Worm (Caenorhabditis elegans) whole organism, L3 larva: ENCODE results near the gene C18H9.6.
A peak's percentile ranks its signal among the peaks of the same experiment; 100 is the strongest.

ENCODE experiments used
- aly-2 ChIP-seq: fragments of 150-350 bp; optimal IDR thresholded peaks from 2 replicates; lab custom pipeline; 2014; ENCODE audit warnings: missing biosample characterization, missing genetic modification characterization
- ceh-9 ChIP-seq: sonication (generic microtip); optimal IDR thresholded peaks from 2 replicates; lab custom pipeline; 2018; ENCODE audit warnings: missing biosample characterization, missing genetic modification characterization
- daf-12 ChIP-seq: fragments of 150-350 bp; optimal IDR thresholded peaks from 2 replicates; lab custom pipeline; 2014; ENCODE audit warnings: missing biosample characterization, missing genetic modification reagents, missing genetic modification characterization
- egl-27 ChIP-seq: sonication (generic microtip); optimal IDR thresholded peaks from 4 replicates; lab custom pipeline; 2017; ENCODE audit warnings: missing biosample characterization, missing genetic modification reagents, missing genetic modification characterization
- egl-5 ChIP-seq: fragments of 150-350 bp; optimal IDR thresholded peaks from 2 replicates; lab custom pipeline; 2017; ENCODE audit warnings: missing biosample characterization, missing genetic modification reagents, missing genetic modification characterization, inconsistent platforms
- elt-1 ChIP-seq: fragments of 150-350 bp; optimal IDR thresholded peaks from 2 replicates; lab custom pipeline; 2014; ENCODE audit warnings: missing biosample characterization, missing genetic modification characterization
- elt-2 ChIP-seq: sonication (generic microtip); optimal IDR thresholded peaks from 2 replicates; lab custom pipeline; 2016; ENCODE audit warnings: missing genetic modification reagents, mild to moderate bottlenecking, missing genetic modification characterization, missing compliant biosample characterization
- eor-1 ChIP-seq, 2 experiments: fragments of 150-350 bp; optimal IDR thresholded peaks; 2 replicates each; lab custom pipeline; 2014 to 2018; ENCODE audit warnings: missing biosample characterization in 2 of 2, missing genetic modification characterization in 2 of 2
- fkh-2 ChIP-seq: fragments of 150-350 bp; optimal IDR thresholded peaks from 2 replicates; lab custom pipeline; 2014; ENCODE audit warnings: missing biosample characterization, missing genetic modification reagents, missing genetic modification characterization
- hmg-11 ChIP-seq: sonication (generic microtip); optimal IDR thresholded peaks from 2 replicates; lab custom pipeline; 2016; ENCODE audit warnings: missing genetic modification characterization, missing compliant biosample characterization
- lin-39 ChIP-seq: fragments of 150-350 bp; optimal IDR thresholded peaks from 2 replicates; lab custom pipeline; 2018; ENCODE audit warnings: missing biosample characterization, missing genetic modification reagents, missing genetic modification characterization
- lsy-12 ChIP-seq: sonication (generic microtip); optimal IDR thresholded peaks from 2 replicates; lab custom pipeline; 2016; ENCODE audit warnings: mild to moderate bottlenecking, missing genetic modification characterization, missing compliant biosample characterization
- mdl-1 ChIP-seq: fragments of 150-350 bp; optimal IDR thresholded peaks from 2 replicates; lab custom pipeline; 2014; ENCODE audit warnings: missing biosample characterization, missing genetic modification characterization
- mml-1 ChIP-seq: fragments of 150-350 bp; sonication (generic microtip); optimal IDR thresholded peaks from 3 replicates; lab custom pipeline; 2014; ENCODE audit warnings: missing biosample characterization, missing genetic modification characterization
- nfya-1 ChIP-seq: sonication (generic microtip); optimal IDR thresholded peaks from 2 replicates; lab custom pipeline; 2017; ENCODE audit warnings: missing genetic modification characterization, mild to moderate bottlenecking, missing compliant biosample characterization, antibody characterized with exemption, moderate library complexity; ENCODE audit not compliant: insufficient read depth
- nhr-12 ChIP-seq: fragments of 150-350 bp; optimal IDR thresholded peaks from 2 replicates; lab custom pipeline; 2014; ENCODE audit warnings: missing biosample characterization, missing genetic modification characterization
- nhr-23 ChIP-seq: fragments of 150-350 bp; optimal IDR thresholded peaks from 2 replicates; lab custom pipeline; 2014; ENCODE audit warnings: missing biosample characterization, missing genetic modification reagents, missing genetic modification characterization
- nhr-237 ChIP-seq: fragments of 150-350 bp; optimal IDR thresholded peaks from 2 replicates; lab custom pipeline; 2014; ENCODE audit warnings: missing biosample characterization, missing genetic modification characterization
- nhr-25 ChIP-seq: sonication (generic microtip); optimal IDR thresholded peaks from 2 replicates; lab custom pipeline; 2017; ENCODE audit warnings: missing biosample characterization, missing genetic modification characterization
- nhr-28 ChIP-seq: fragments of 150-350 bp; optimal IDR thresholded peaks from 2 replicates; lab custom pipeline; 2014; ENCODE audit warnings: missing biosample characterization, missing genetic modification characterization
- nhr-43 ChIP-seq: sonication (generic microtip); optimal IDR thresholded peaks from 2 replicates; lab custom pipeline; 2016; ENCODE audit warnings: mild to moderate bottlenecking, missing genetic modification characterization, missing compliant biosample characterization; ENCODE audit not compliant: poor library complexity, severe bottlenecking
- nhr-67 ChIP-seq: fragments of 150-350 bp; optimal IDR thresholded peaks from 2 replicates; lab custom pipeline; 2014; ENCODE audit warnings: missing biosample characterization, missing genetic modification characterization
- nhr-76 ChIP-seq: fragments of 150-350 bp; sonication (generic microtip); optimal IDR thresholded peaks from 5 replicates; lab custom pipeline; 2014; ENCODE audit warnings: missing biosample characterization, missing genetic modification characterization
- nhr-77 ChIP-seq: fragments of 150-350 bp; optimal IDR thresholded peaks from 2 replicates; lab custom pipeline; 2014; ENCODE audit warnings: missing biosample characterization, missing genetic modification characterization
- pha-4 ChIP-seq: fragments of 150-350 bp; optimal IDR thresholded peaks from 2 replicates; lab custom pipeline; 2014; ENCODE audit warnings: missing biosample characterization, missing genetic modification reagents, missing genetic modification characterization
- skn-1 ChIP-seq: fragments of 150-350 bp; optimal IDR thresholded peaks from 2 replicates; lab custom pipeline; 2014; ENCODE audit warnings: missing biosample characterization, missing genetic modification characterization
- unc-39 ChIP-seq: sonication (generic microtip); optimal IDR thresholded peaks from 4 replicates; lab custom pipeline; 2017; ENCODE audit warnings: missing biosample characterization, missing genetic modification characterization
- unc-62 ChIP-seq: fragments of 150-350 bp; sonication (generic microtip); optimal IDR thresholded peaks from 4 replicates; lab custom pipeline; 2014; ENCODE audit warnings: missing biosample characterization, missing genetic modification reagents, missing genetic modification characterization
- ztf-11 ChIP-seq: fragments of 150-350 bp; optimal IDR thresholded peaks from 2 replicates; lab custom pipeline; 2014; ENCODE audit warnings: missing biosample characterization, missing genetic modification characterization

Gene C18H9.6

ce11 chrII:6734674-6735073 lies 33.2 kb upstream of the C18H9.6 start, which contains the start of gene T14B4.3 (continued):
- TF ChIP-seq nhr-28 (tag; lab: Kevin White, UChicago) (no peak), elt-1 (tag; lab: Kevin White, UChicago) (no peak)

DNA sequence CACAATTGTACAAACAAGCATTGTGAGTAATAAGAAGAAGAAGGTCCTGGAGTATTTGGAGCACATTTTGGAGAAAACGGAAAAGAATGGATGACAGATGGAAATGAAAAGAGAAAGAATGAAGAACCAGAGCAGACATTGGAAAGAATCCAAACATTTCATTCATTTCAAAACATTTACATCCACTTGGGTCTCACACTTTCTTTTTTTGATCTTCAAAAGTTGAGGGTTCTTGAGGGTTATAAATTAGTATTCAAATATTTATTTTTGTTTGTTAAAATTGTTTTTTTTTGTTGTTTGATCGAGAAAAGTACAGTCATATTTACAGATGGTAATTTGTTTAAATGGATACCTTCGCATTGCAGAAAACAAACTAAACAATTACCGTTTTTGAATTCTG lies 32.3 kb upstream of the C18H9.6 start, which contains the start of gene T14B4.9:
Gene T14B4.9, minus strand, starts transcription at position 101 of the 400 bp plus-strand sequence.
- TF ChIP-seq mml-1 (tag; lab: Kevin White, UChicago) (no peak), elt-2 (tag; lab: Kevin White, UChicago) (no peak), fkh-2 (no peak), unc-62 (GFP tag; lab: Kevin White, UChicago) (no peak), nhr-12 (tag; lab: Kevin White, UChicago) (no peak)

DNA sequence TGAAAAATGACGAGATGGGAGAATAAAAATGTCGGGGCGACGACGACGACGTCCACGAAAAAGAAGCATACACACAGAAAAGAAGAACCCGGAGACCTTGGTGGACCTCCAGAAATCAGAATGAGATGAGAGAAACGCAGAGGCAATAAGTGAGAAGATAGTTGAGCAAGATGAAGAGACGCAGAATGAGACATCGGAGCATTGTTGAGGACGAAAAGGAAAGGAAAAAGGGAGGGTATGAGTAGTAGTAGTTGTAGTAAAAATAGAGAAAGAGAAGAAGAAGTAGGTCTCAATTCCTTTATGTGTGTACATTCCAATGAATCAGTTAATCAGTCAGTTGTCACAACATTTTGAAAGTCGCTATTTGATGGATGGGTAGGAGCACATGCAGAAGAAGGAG lies 27.9 kb upstream of the C18H9.6 start, which contains the start of gene T14B4.8:
Gene T14B4.8, minus strand, starts transcription at position 60 of the 400 bp plus-strand sequence.
- TF ChIP-seq mdl-1 (no peak), nfya-1 (peak; percentile 46), hmg-11 (peak; percentile 21)

ce11 chrII:6726814-6727213 lies 25.4 kb upstream of the C18H9.6 start:
- no peak for TF ChIP-seq ztf-11 (tag; lab: Kevin White, UChicago)
- TF ChIP-seq elt-1 (tag; lab: Kevin White, UChicago): no peak
- TF ChIP-seq mdl-1: no peak
- no peak for TF ChIP-seq aly-2 (tag; lab: Kevin White, UChicago)
- TF ChIP-seq egl-5: peak; percentile 40
- no peak for TF ChIP-seq eor-1 (tag; optimal IDR thresholded peaks at IDR 0.05; lab: Kevin White, UChicago)
- TF ChIP-seq pha-4: no peak
- TF ChIP-seq, all 47 proteins: peak for 1

- TF ChIP-seq hmg-11: peak; percentile 38
- peak; percentile 14 for TF ChIP-seq lin-39 (tag; lab: Kevin White, UChicago)
- TF ChIP-seq pha-4: peak; percentile 44
- no peak for TF ChIP-seq nhr-25 (tag; lab: Kevin White, UChicago)
- TF ChIP-seq nfya-1: peak; percentile 48
- no peak for TF ChIP-seq unc-39 (tag; lab: Kevin White, UChicago)
- peak; percentile 36 for TF ChIP-seq lsy-12 (tag; lab: Kevin White, UChicago)
- no peak for TF ChIP-seq nhr-28 (tag; lab: Kevin White, UChicago)
Observed at ce11 chrII:6721581-6721980, 20.2 kb upstream of the C18H9.6 start.

ce11 chrII:6718221-6718620 lies 16.8 kb upstream of the C18H9.6 start, which contains the start of gene tsp-10:
Gene tsp-10, plus strand, starts transcription at chrII:6718586.
- TF ChIP-seq elt-2 (tag; lab: Kevin White, UChicago) (peak; percentile 60), ceh-9 (tag; lab: Kevin White, UChicago) (no peak)

DNA sequence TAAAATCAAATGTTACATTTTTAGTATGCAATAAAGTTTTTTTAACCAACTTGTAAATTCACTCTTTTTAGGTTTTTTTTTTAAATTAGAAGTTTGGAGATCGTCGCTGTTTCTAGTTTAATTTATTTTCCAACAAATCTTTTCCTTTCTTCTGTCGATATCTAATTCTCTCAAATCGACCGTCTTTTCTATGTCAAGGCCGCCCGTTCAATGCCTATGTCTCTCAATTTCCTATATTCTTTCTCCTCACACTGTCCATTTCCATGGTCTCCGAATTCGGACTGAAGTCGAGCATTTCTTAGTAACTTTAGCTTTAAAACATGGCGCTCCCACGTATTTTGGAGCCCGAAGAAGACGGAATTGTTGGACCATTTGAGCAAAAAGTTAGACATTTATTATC lies 15.2 kb upstream of the C18H9.6 start, which contains the start of the genes T14B4.5 and T14B4.20:
Gene T14B4.5, plus strand, starts transcription at position 226 of the 400 bp plus-strand sequence.
Gene T14B4.20, plus strand, starts transcription at position 264 of the 400 bp plus-strand sequence.
- no peak for TF ChIP-seq skn-1 (tag; lab: Kevin White, UChicago)
- TF ChIP-seq eor-1 (tag; optimal IDR thresholded peaks at IDR 0.05; lab: Kevin White, UChicago): peak in 1 of 2 experiments; percentile 11
- TF ChIP-seq egl-27: no peak
- no peak for TF ChIP-seq elt-2 (tag; lab: Kevin White, UChicago)
- peak; percentile 64 for TF ChIP-seq nhr-23 (tag; lab: Kevin White, UChicago)
- TF ChIP-seq nhr-237 (tag; lab: Kevin White, UChicago): no peak
- no peak for TF ChIP-seq nhr-12 (tag; lab: Kevin White, UChicago)
- no peak for TF ChIP-seq mml-1 (tag; lab: Kevin White, UChicago)
- TF ChIP-seq lsy-12 (tag; lab: Kevin White, UChicago): no peak
- no peak for TF ChIP-seq daf-12
- TF ChIP-seq nhr-77 (tag; lab: Kevin White, UChicago): no peak
- TF ChIP-seq nhr-43 (tag; lab: Kevin White, UChicago): no peak
- TF ChIP-seq nhr-25 (tag; lab: Kevin White, UChicago): peak; percentile 38
- no peak for TF ChIP-seq unc-39 (tag; lab: Kevin White, UChicago)
- no peak for TF ChIP-seq nhr-76 (tag; lab: Kevin White, UChicago)
- TF ChIP-seq nfya-1: no peak
- no peak for TF ChIP-seq nhr-67 (tag; lab: Kevin White, UChicago)
- no peak for TF ChIP-seq ceh-9 (tag; lab: Kevin White, UChicago)
- no peak for TF ChIP-seq lin-39 (tag; lab: Kevin White, UChicago)
